Fruit fly (Drosophila melanogaster): ENCODE data around the gene CG4572.

CG4572 gene

dm6 chr3R:19824480-19824879 is 39.7 kb downstream of the CG4572 start (continued):
- TF ChIP-seq CG11093 (GFP tag; IDR thresholded peaks at IDR 0.05) (no peak), br (optimal IDR thresholded peaks at IDR 0.05) (no peak), CG15514 (GFP tag; optimal IDR thresholded peaks at IDR 0.05) (no peak), CG11456 (GFP tag; IDR thresholded peaks at IDR 0.05) (no peak), MTF-1 (GFP tag; optimal IDR thresholded peaks at IDR 0.05; ENCODE audit: borderline replicate concordance) (no peak), CG6689 (GFP tag; IDR thresholded peaks at IDR 0.05) (0 out of 2 replicates have a peak, but pooled peaks have one; percentile 8), CG2889 (GFP tag; IDR thresholded peaks at IDR 0.05) (no peak), NC2α (GFP tag; optimal IDR thresholded peaks at IDR 0.05) (no peak), stc (GFP tag; IDR thresholded peaks at IDR 0.05) (no peak), CG11085 (GFP tag; IDR thresholded peaks at IDR 0.05) (no peak), Xbp1 (GFP tag; optimal IDR thresholded peaks at IDR 0.05) (no peak), usp (GFP tag; optimal IDR thresholded peaks at IDR 0.05) (no peak), lmd (GFP tag; IDR thresholded peaks at IDR 0.05) (peak; percentile 19; the same call in 1 of the 2 replicates), CG15011 (GFP tag; optimal IDR thresholded peaks at IDR 0.05) (no peak), nerfin-2 (GFP tag; IDR thresholded peaks at IDR 0.05; ENCODE audit: partially characterized antibody) (no peak), CG18764 (GFP tag; optimal IDR thresholded peaks at IDR 0.05) (no peak), Asciz (GFP tag; optimal IDR thresholded peaks at IDR 0.05) (no peak), YL-1 (GFP tag; optimal IDR thresholded peaks at IDR 0.05) (no peak), pho (GFP tag; optimal IDR thresholded peaks at IDR 0.05) (no peak), Antp (GFP tag; optimal IDR thresholded peaks at IDR 0.05) (no peak), CG7963 (GFP tag; IDR thresholded peaks at IDR 0.05; ENCODE audit: partially characterized antibody) (no peak), CG7839 (tag; optimal IDR thresholded peaks at IDR 0.05) (peak; percentile 37), CG11504 (tag; optimal IDR thresholded peaks at IDR 0.05) (peak; percentile 35), ap (GFP tag; IDR thresholded peaks at IDR 0.05) (no peak), Xrp1 (GFP tag; IDR thresholded peaks at IDR 0.05) (0 out of 2 replicates have a peak, but pooled peaks have one; percentile 11), Pdp1 (GFP tag; optimal IDR thresholded peaks at IDR 0.05) (no peak), CG31388 (GFP tag; optimal IDR thresholded peaks at IDR 0.05) (no peak), CG14860 (GFP tag; IDR thresholded peaks at IDR 0.05; ENCODE audit: partially characterized antibody) (no peak), lbe (GFP tag; optimal IDR thresholded peaks at IDR 0.05) (no peak), CG15073 (GFP tag; optimal IDR thresholded peaks at IDR 0.05) (no peak), crol (GFP tag; IDR thresholded peaks at IDR 0.05) (no peak), Taf1 (GFP tag; IDR thresholded peaks at IDR 0.05) (no peak), Hr78 (GFP tag; optimal IDR thresholded peaks at IDR 0.05) (no peak), hkb (optimal IDR thresholded peaks at IDR 0.05) (no peak), hkb (GFP tag; IDR thresholded peaks at IDR 0.05) (no peak), CG4730 (GFP tag; IDR thresholded peaks at IDR 0.05) (no peak), HmgZ (tag; optimal IDR thresholded peaks at IDR 0.05) (no peak), HLH54F (GFP tag; optimal IDR thresholded peaks at IDR 0.05) (no peak), Stat92E (GFP tag; optimal IDR thresholded peaks at IDR 0.05) (no peak), Elba2 (GFP tag; optimal IDR thresholded peaks at IDR 0.05) (no peak), onecut (GFP tag; IDR thresholded peaks at IDR 0.05) (no peak), CG8924 (tag; optimal IDR thresholded peaks at IDR 0.05) (peak; percentile 7), Tbp (GFP tag; optimal IDR thresholded peaks at IDR 0.05) (no peak), Aef1 (GFP tag; IDR thresholded peaks at IDR 0.05) (no peak), Rfx (GFP tag; IDR thresholded peaks at IDR 0.05) (no peak), CG9215 (GFP tag; IDR thresholded peaks at IDR 0.05) (no peak), disco-r (GFP tag; optimal IDR thresholded peaks at IDR 0.05) (no peak), twi (tag; optimal IDR thresholded peaks at IDR 0.05) (no peak), trh (GFP tag; optimal IDR thresholded peaks at IDR 0.05) (no peak), sens-2 (GFP tag; IDR thresholded peaks at IDR 0.05) (no peak), gt (GFP tag; IDR thresholded peaks at IDR 0.05) (no peak), CG1792 (GFP tag; optimal IDR thresholded peaks at IDR 0.05) (no peak), sug (tag; optimal IDR thresholded peaks at IDR 0.05) (no peak)
